Worm (Caenorhabditis elegans): ENCODE results near the gene T06E6.15.

DNA sequence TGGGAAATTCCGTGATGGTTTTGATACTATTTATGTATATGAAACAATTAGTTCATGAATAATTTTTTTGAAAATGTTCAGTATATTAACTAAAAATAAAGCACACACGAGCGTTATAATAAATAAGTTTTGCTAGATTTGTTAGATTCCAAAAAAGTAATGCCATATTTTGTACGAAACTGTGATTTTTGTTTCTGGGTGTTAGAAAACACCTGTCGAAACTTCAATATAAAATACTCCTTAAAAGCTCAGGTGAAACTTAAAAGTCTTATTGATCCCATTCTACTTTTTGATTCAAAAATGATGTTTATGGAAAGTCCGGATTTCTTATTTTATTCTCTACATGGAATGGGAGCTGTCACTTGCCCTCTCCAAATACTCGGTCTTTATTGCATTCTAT, 16.4 kb upstream of the T06E6.15 start, which contains the start of gene srh-265:
- no peak for TF ChIP-seq mdl-1 (tag; optimal IDR thresholded peaks at IDR 0.05)
- TF ChIP-seq elt-2 (tag; optimal IDR thresholded peaks at IDR 0.05): no peak
